Fruit fly (Drosophila melanogaster) whole organism, embryonic: ENCODE results near the gene park.

Experiments
- Antp ChIP-seq: fragments of 200-800 bp; sonication (Bioruptor generic); optimal IDR thresholded peaks from 3 replicates; lab custom pipeline; 2016; ENCODE audit warnings: missing biosample characterization, missing genetic modification characterization
- CG10979 ChIP-seq: fragments of 200-800 bp; sonication (Bioruptor generic); optimal IDR thresholded peaks from 2 replicates; lab custom pipeline; 2018; ENCODE audit warnings: missing biosample characterization, mild to moderate bottlenecking, missing genetic modification characterization, moderate library complexity
- CG12942 ChIP-seq: fragments of 200-800 bp; sonication (Bioruptor generic); optimal IDR thresholded peaks from 3 replicates; lab custom pipeline; 2016; ENCODE audit warnings: missing biosample characterization, missing genetic modification characterization
- CG14860 ChIP-seq: fragments of 200-800 bp; sonication (Bioruptor generic); IDR thresholded peaks from 3 replicates; pipeline ENCODE4 v1.3.6; 2022; ENCODE audit warnings: missing biosample characterization, missing genetic modification characterization; ENCODE audit not compliant: partially characterized antibody
- CG1792 ChIP-seq: fragments of 200-800 bp; sonication (Bioruptor generic); optimal IDR thresholded peaks from 2 replicates; lab custom pipeline; 2016; ENCODE audit warnings: missing biosample characterization, missing genetic modification characterization
- CG18262 ChIP-seq: fragments of 200-800 bp; optimal IDR thresholded peaks from 3 replicates; lab custom pipeline; 2019; ENCODE audit warnings: missing biosample characterization, mild to moderate bottlenecking, missing genetic modification characterization, moderate library complexity
- CG2199 ChIP-seq: fragments of 200-800 bp; sonication (Bioruptor generic); IDR thresholded peaks from 3 replicates; pipeline ENCODE4 v1.3.6; 2022; ENCODE audit warnings: missing biosample characterization, missing genetic modification characterization
- CG31224 ChIP-seq: fragments of 200-800 bp; sonication (Bioruptor generic); IDR thresholded peaks from 2 replicates; pipeline ENCODE4 v1.3.6; 2022; ENCODE audit warnings: missing biosample characterization, missing genetic modification characterization
- CG4854 ChIP-seq: fragments of 200-800 bp; sonication (Bioruptor generic); optimal IDR thresholded peaks from 2 replicates; lab custom pipeline; 2016; ENCODE audit warnings: missing biosample characterization, missing genetic modification characterization, inconsistent platforms
- CG5953 ChIP-seq: fragments of 200-800 bp; sonication (Bioruptor generic); IDR thresholded peaks from 2 replicates; pipeline ENCODE4 v1.3.6; 2022; ENCODE audit warnings: missing biosample characterization, missing genetic modification characterization
- CG6813 ChIP-seq: fragments of 200-800 bp; sonication (Bioruptor generic); optimal IDR thresholded peaks from 2 replicates; lab custom pipeline; 2017; ENCODE audit warnings: missing biosample characterization, missing genetic modification characterization, mild to moderate bottlenecking, moderate library complexity, missing genetic modification reagents
- CG7271 ChIP-seq: fragments of 200-800 bp; sonication (Bioruptor generic); optimal IDR thresholded peaks from 2 replicates; lab custom pipeline; 2018; ENCODE audit warnings: missing biosample characterization, mild to moderate bottlenecking, missing genetic modification characterization, moderate library complexity
- CG9797 ChIP-seq: fragments of 200-800 bp; sonication (Bioruptor generic); optimal IDR thresholded peaks from 3 replicates; lab custom pipeline; 2018; ENCODE audit warnings: missing biosample characterization, mild to moderate bottlenecking, missing genetic modification characterization
- CHES-1-like ChIP-seq: fragments of 200-800 bp; sonication (Bioruptor generic); optimal IDR thresholded peaks from 2 replicates; lab custom pipeline; 2016; ENCODE audit warnings: missing biosample characterization, missing genetic modification characterization
- Dip2 ChIP-seq: fragments of 200-800 bp; sonication (Bioruptor generic); IDR thresholded peaks from 2 replicates; pipeline ENCODE4 v1.3.6; 2022; ENCODE audit warnings: missing biosample characterization, missing genetic modification characterization
- Dll ChIP-seq: fragments of 200-800 bp; sonication (Bioruptor generic); IDR thresholded peaks from 4 replicates; pipeline ENCODE4 v1.3.6; 2022; ENCODE audit warnings: missing biosample characterization, missing genetic modification characterization; ENCODE audit not compliant: partially characterized antibody
- E2f2 ChIP-seq: fragments of 200-800 bp; sonication (Bioruptor generic); IDR thresholded peaks from 2 replicates; pipeline ENCODE4 v1.3.6; 2022; ENCODE audit warnings: missing biosample characterization, missing genetic modification characterization
- Eip74EF ChIP-seq, 2 experiments: fragments of 200-800 bp in 1 of 2; fragments of >200 bp in 1 of 2; sonication (Bioruptor generic) in 1 of 2; optimal IDR thresholded peaks; 2 replicates each; lab custom pipeline; 2017 to 2019; ENCODE audit warnings: missing biosample characterization in 2 of 2, missing genetic modification characterization in 2 of 2, mild to moderate bottlenecking in 1 of 2, moderate library complexity in 1 of 2
- HmgZ ChIP-seq: fragments of 200-800 bp; sonication (Bioruptor generic); optimal IDR thresholded peaks from 2 replicates; lab custom pipeline; 2018; ENCODE audit warnings: missing biosample characterization, mild to moderate bottlenecking, missing genetic modification characterization
- Hr51 ChIP-seq, 2 experiments: fragments of 200-800 bp; sonication (Bioruptor generic); optimal IDR thresholded peaks; 2 replicates in 1 of 2; 3 replicates in 1 of 2; lab custom pipeline; 2016 to 2018; ENCODE audit warnings: missing biosample characterization in 2 of 2, missing genetic modification characterization in 2 of 2, mild to moderate bottlenecking in 1 of 2, moderate library complexity in 1 of 2
- Mad ChIP-seq: fragments of 200-800 bp; sonication (Bioruptor generic); optimal IDR thresholded peaks from 2 replicates; lab custom pipeline; 2016; ENCODE audit warnings: missing biosample characterization, missing genetic modification characterization
- Myb ChIP-seq: fragments of 200-800 bp; sonication (Bioruptor generic); optimal IDR thresholded peaks from 2 replicates; lab custom pipeline; 2016; ENCODE audit warnings: missing biosample characterization, missing genetic modification characterization
- NC2α ChIP-seq: fragments of 200-800 bp; sonication (Bioruptor generic); optimal IDR thresholded peaks from 2 replicates; lab custom pipeline; 2016; ENCODE audit warnings: missing biosample characterization, missing genetic modification characterization
- Opbp ChIP-seq: fragments of 200-800 bp; sonication (Bioruptor generic); IDR thresholded peaks from 3 replicates; pipeline ENCODE4 v1.3.6; 2022; ENCODE audit warnings: missing biosample characterization, missing genetic modification characterization; ENCODE audit not compliant: partially characterized antibody
- Optix ChIP-seq: fragments of 200-800 bp; sonication (Bioruptor generic); IDR thresholded peaks from 3 replicates; pipeline ENCODE4 v1.3.6; 2022; ENCODE audit warnings: missing biosample characterization, missing genetic modification characterization
- ab ChIP-seq: fragments of 200-800 bp; sonication (Bioruptor generic); optimal IDR thresholded peaks from 2 replicates; lab custom pipeline; 2016; ENCODE audit warnings: missing biosample characterization, missing genetic modification characterization
- da ChIP-seq: fragments of 200-800 bp; sonication (Bioruptor generic); optimal IDR thresholded peaks from 2 replicates; lab custom pipeline; 2016; ENCODE audit warnings: missing biosample characterization, missing genetic modification characterization
- ems ChIP-seq: fragments of 200-800 bp; sonication (Bioruptor generic); optimal IDR thresholded peaks from 3 replicates; lab custom pipeline; 2016; ENCODE audit warnings: missing biosample characterization, missing genetic modification characterization
- gfzf ChIP-seq: fragments of 200-800 bp; sonication (Bioruptor generic); optimal IDR thresholded peaks from 2 replicates; lab custom pipeline; 2016; ENCODE audit warnings: missing biosample characterization, mild to moderate bottlenecking, missing genetic modification characterization, moderate library complexity
- grau ChIP-seq: fragments of 200-800 bp; optimal IDR thresholded peaks from 3 replicates; lab custom pipeline; 2019; ENCODE audit warnings: missing biosample characterization, mild to moderate bottlenecking, missing genetic modification characterization, moderate library complexity
- ham ChIP-seq: fragments of 200-800 bp; sonication (Bioruptor generic); IDR thresholded peaks from 2 replicates; pipeline ENCODE4 v1.3.6; 2022; ENCODE audit warnings: missing biosample characterization, missing genetic modification characterization
- hkb ChIP-seq, 2 experiments: fragments of 200-800 bp in 1 of 2; fragments of >200 bp in 1 of 2; sonication (Bioruptor generic) in 1 of 2; IDR thresholded peaks in 1 of 2; optimal IDR thresholded peaks in 1 of 2; 2 replicates each; pipeline versions ENCODE4 v1.3.6 to Lab custom; 2017 to 2022; ENCODE audit warnings: missing biosample characterization in 1 of 2, missing genetic modification characterization in 1 of 2
- ind ChIP-seq: fragments of 200-800 bp; sonication (Bioruptor generic); optimal IDR thresholded peaks from 3 replicates; lab custom pipeline; 2016; ENCODE audit warnings: missing biosample characterization, missing genetic modification characterization
- lov ChIP-seq, 2 experiments: fragments of 200-800 bp in 1 of 2; fragments of >200 bp in 1 of 2; sonication (Bioruptor generic) in 1 of 2; IDR thresholded peaks in 1 of 2; optimal IDR thresholded peaks in 1 of 2; 2 replicates in 1 of 2; 3 replicates in 1 of 2; pipeline versions ENCODE4 v1.3.6 to Lab custom; 2017 to 2022; ENCODE audit warnings: missing biosample characterization in 1 of 2, missing genetic modification characterization in 1 of 2
- p53 ChIP-seq: fragments of 200-800 bp; sonication (Bioruptor generic); optimal IDR thresholded peaks from 2 replicates; lab custom pipeline; 2016; ENCODE audit warnings: missing biosample characterization, missing genetic modification characterization
- pan ChIP-seq, 4 experiments: fragments of >200 bp in 3 of 4; fragments of 200-800 bp in 1 of 4; sonication (Bioruptor generic) in 1 of 4; optimal IDR thresholded peaks in 3 of 4; IDR thresholded peaks in 1 of 4; 2 replicates each; pipeline versions ENCODE4 v1.3.6 to Lab custom; 2017 to 2022; ENCODE audit warnings: missing biosample characterization in 2 of 4, missing genetic modification characterization in 2 of 4, mixed read lengths in 1 of 4
- pho ChIP-seq: fragments of 200-800 bp; sonication (Bioruptor generic); optimal IDR thresholded peaks from 2 replicates; lab custom pipeline; 2016; ENCODE audit warnings: missing biosample characterization, missing genetic modification characterization
- prd ChIP-seq, 3 experiments: fragments of >200 bp in 2 of 3; fragments of 200-800 bp in 1 of 3; sonication (Bioruptor generic) in 1 of 3; optimal IDR thresholded peaks in 2 of 3; IDR thresholded peaks in 1 of 3; 2 replicates in 2 of 3; 3 replicates in 1 of 3; pipeline versions ENCODE4 v1.3.6 to Lab custom; 2017 to 2022; ENCODE audit warnings: missing biosample characterization in 1 of 3, missing genetic modification characterization in 1 of 3
- pros ChIP-seq: fragments of 200-800 bp; sonication (Bioruptor generic); optimal IDR thresholded peaks from 3 replicates; lab custom pipeline; 2019; ENCODE audit warnings: missing biosample characterization, mild to moderate bottlenecking, missing genetic modification characterization, moderate library complexity
- rib ChIP-seq: fragments of 200-800 bp; sonication (Bioruptor generic); IDR thresholded peaks from 2 replicates; pipeline ENCODE4 v1.3.6; 2022; ENCODE audit warnings: missing biosample characterization, missing genetic modification characterization
- ro ChIP-seq: fragments of 200-800 bp; sonication (Bioruptor generic); IDR thresholded peaks from 2 replicates; pipeline ENCODE4 v1.3.6; 2022; ENCODE audit warnings: missing biosample characterization, missing genetic modification characterization
- sc ChIP-seq, 3 experiments: fragments of >200 bp in 2 of 3; fragments of 200-800 bp in 1 of 3; sonication (Bioruptor generic) in 1 of 3; optimal IDR thresholded peaks; 2 replicates in 2 of 3; 3 replicates in 1 of 3; lab custom pipeline; 2017; ENCODE audit warnings: mild to moderate bottlenecking in 1 of 3, missing biosample characterization in 1 of 3, missing genetic modification characterization in 1 of 3, missing genetic modification reagents in 1 of 3
- scrt ChIP-seq: fragments of 200-800 bp; sonication (Bioruptor generic); optimal IDR thresholded peaks from 2 replicates; lab custom pipeline; 2018; ENCODE audit warnings: missing biosample characterization, mild to moderate bottlenecking, missing genetic modification characterization, moderate library complexity
- sens ChIP-seq: fragments of 200-800 bp; sonication (Bioruptor generic); peaks from one replicate; lab custom pipeline; 2016; ENCODE audit warnings: missing biosample characterization, missing genetic modification characterization
- sima ChIP-seq: fragments of 200-800 bp; sonication (Bioruptor generic); optimal IDR thresholded peaks from 2 replicates; lab custom pipeline; 2016; ENCODE audit warnings: missing biosample characterization, missing genetic modification characterization
- slou ChIP-seq: fragments of 200-800 bp; sonication (Bioruptor generic); optimal IDR thresholded peaks from 3 replicates; lab custom pipeline; 2016; ENCODE audit warnings: missing biosample characterization, missing genetic modification characterization
- unpg ChIP-seq: fragments of 200-800 bp; sonication (Bioruptor generic); optimal IDR thresholded peaks from 3 replicates; lab custom pipeline; 2018; ENCODE audit warnings: missing biosample characterization, mild to moderate bottlenecking, missing genetic modification characterization, moderate library complexity
- vnd ChIP-seq: fragments of 200-800 bp; sonication (Bioruptor generic); IDR thresholded peaks from 3 replicates; pipeline ENCODE4 v1.3.6; 2022; ENCODE audit warnings: missing biosample characterization, missing genetic modification characterization; ENCODE audit not compliant: partially characterized antibody

Gene park

dm6 chr3L:21196563-21196962 is at the start of gene park, which contains the start of gene Targ3 (continued):
- TF ChIP-seq pan (optimal IDR thresholded peaks at IDR 0.05; lab: Kevin White, UChicago), result no peak
- TF ChIP-seq pan (GFP tag; optimal IDR thresholded peaks at IDR 0.05 in 1 of 2, IDR thresholded peaks at IDR 0.05 in 1 of 2), result peak in 1 of 2 experiments; percentile 22
- peak; percentile 47 for TF ChIP-seq Mad (GFP tag; lab: Kevin White, UChicago)
- peak; percentile 99 for TF ChIP-seq CG4854
- TF ChIP-seq hkb (optimal IDR thresholded peaks at IDR 0.05; lab: Kevin White, UChicago), result peak; percentile 37
- no peak for TF ChIP-seq hkb (GFP tag; IDR thresholded peaks at IDR 0.05; lab: Robert Waterston, UW)
- no peak for TF ChIP-seq scrt (GFP tag; lab: Kevin White, UChicago)
- no peak for TF ChIP-seq rib (GFP tag; lab: Robert Waterston, UW)
- no peak for TF ChIP-seq Optix (GFP tag; lab: Robert Waterston, UW)
- peak; percentile 49 for TF ChIP-seq Myb
- peak; percentile 79 for TF ChIP-seq sens
- no peak for TF ChIP-seq CG31224 (GFP tag; lab: Robert Waterston, UW)
- peak; percentile 58 for TF ChIP-seq da (GFP tag; lab: Kevin White, UChicago)
- TF ChIP-seq grau (tag; lab: Kevin White, UChicago), result peak; percentile 20
- peak; percentile 28 for TF ChIP-seq CHES-1-like (GFP tag; lab: Kevin White, UChicago)
- no peak for TF ChIP-seq CG5953
- TF ChIP-seq slou, result no peak
- TF ChIP-seq Hr51 (GFP tag; optimal IDR thresholded peaks at IDR 0.05; lab: Kevin White, UChicago), result peak in 1 of 2 experiments; percentile 48
- peak; percentile 18 for TF ChIP-seq CG12942 (GFP tag; lab: Kevin White, UChicago)
- no peak for TF ChIP-seq CG6813 (GFP tag; lab: Kevin White, UChicago)
- no peak for TF ChIP-seq p53 (GFP tag; lab: Kevin White, UChicago)
- no peak for TF ChIP-seq sc (optimal IDR thresholded peaks at IDR 0.05; lab: Kevin White, UChicago)
- no peak for TF ChIP-seq sc (GFP tag; optimal IDR thresholded peaks at IDR 0.05; lab: Kevin White, UChicago)
- no peak for TF ChIP-seq pho (GFP tag; lab: Kevin White, UChicago)
- TF ChIP-seq CG10979 (tag; lab: Kevin White, UChicago), result peak; percentile 1
- no peak for TF ChIP-seq NC2α (GFP tag; lab: Kevin White, UChicago)
- no peak for TF ChIP-seq Dip2 (GFP tag; lab: Robert Waterston, UW)
- TF ChIP-seq pros, result no peak
- TF ChIP-seq gfzf, result peak; percentile 22
- no peak for TF ChIP-seq sima (GFP tag; lab: Kevin White, UChicago)
- 0 out of 3 replicates have a peak, but pooled peaks have one; percentile 33 for TF ChIP-seq CG2199
- TF ChIP-seq ems (GFP tag; lab: Kevin White, UChicago), result peak; percentile 40
- no peak for TF ChIP-seq ab (GFP tag; lab: Kevin White, UChicago)
- peak; percentile 9 for TF ChIP-seq CG9797
- no peak for TF ChIP-seq prd (optimal IDR thresholded peaks at IDR 0.05; lab: Kevin White, UChicago)
- no peak for TF ChIP-seq prd (GFP tag; IDR thresholded peaks at IDR 0.05; lab: Robert Waterston, UW)
- 0 out of 4 replicates have a peak, but pooled peaks have one; percentile 43 for TF ChIP-seq Dll (GFP tag; lab: Robert Waterston, UW)
- TF ChIP-seq vnd, result no peak
- TF ChIP-seq ind (GFP tag; lab: Kevin White, UChicago), result no peak
- TF ChIP-seq CG1792, result no peak
- no peak for TF ChIP-seq CG7271 (tag; lab: Kevin White, UChicago)
- no peak for TF ChIP-seq Opbp (GFP tag; lab: Robert Waterston, UW)
- peak; percentile 9 for TF ChIP-seq unpg (GFP tag; lab: Kevin White, UChicago)
- TF ChIP-seq Eip74EF (GFP tag; optimal IDR thresholded peaks at IDR 0.05; lab: Kevin White, UChicago), result no peak
- no peak for TF ChIP-seq ham (GFP tag; lab: Robert Waterston, UW)
- peak; percentile 48 for TF ChIP-seq HmgZ (tag; lab: Kevin White, UChicago)
- TF ChIP-seq CG14860 (GFP tag; lab: Robert Waterston, UW), result no peak
- no peak for TF ChIP-seq lov (optimal IDR thresholded peaks at IDR 0.05; lab: Kevin White, UChicago)
- TF ChIP-seq lov (GFP tag; IDR thresholded peaks at IDR 0.05; lab: Robert Waterston, UW), result no peak
- no peak for TF ChIP-seq ro (GFP tag; lab: Robert Waterston, UW)
- TF ChIP-seq Antp (GFP tag; lab: Kevin White, UChicago), result peak; percentile 15
- no peak for TF ChIP-seq CG18262 (tag; lab: Kevin White, UChicago)
- TF ChIP-seq E2f2, result peak; percentile 90
